Worm (Caenorhabditis elegans): ENCODE data around the gene hum-8.

ce11 chrIV:383135-383731 lies 57.1 kb downstream of the hum-8 start, which contains the start of gene spl-1:
- TF ChIP-seq hmg-4 (GFP tag; optimal IDR thresholded peaks at IDR 0.05) (no peak), tbx-11 (GFP tag; IDR thresholded peaks at IDR 0.05) (no peak), tra-4 (tag; optimal IDR thresholded peaks at IDR 0.05) (no peak), sea-1 (GFP tag; conservative IDR thresholded peaks at IDR 0.05) (no peak), ama-1 (optimal IDR thresholded peaks at IDR 0.05) (no peak), hnd-1 (tag; optimal IDR thresholded peaks at IDR 0.05) (no peak), ceh-36 (tag; optimal IDR thresholded peaks at IDR 0.05) (no peak), ets-7 (tag; optimal IDR thresholded peaks at IDR 0.05) (no peak), scrt-1 (GFP tag; IDR thresholded peaks at IDR 0.05) (no peak), flt-1 (GFP tag; IDR thresholded peaks at IDR 0.05) (no peak), ceh-13 (GFP tag; optimal IDR thresholded peaks at IDR 0.05) (no peak), tbx-37 (GFP tag; conservative IDR thresholded peaks at IDR 0.05) (no peak), hmbx-1 (tag; optimal IDR thresholded peaks at IDR 0.05) (no peak), aly-1 (tag; optimal IDR thresholded peaks at IDR 0.05) (no peak)

Measured in whole organism, early embryonic.